Worm (Caenorhabditis elegans) whole organism, L3 larva: Measurements from ENCODE around the gene F37A8.5.
A peak's percentile ranks its signal among the peaks of the same experiment; 100 is the strongest.

Source experiments
- R02D3.7 ChIP-seq: fragments of 150-350 bp; optimal IDR thresholded peaks from 2 replicates; lab custom pipeline; 2014; ENCODE audit warnings: missing biosample characterization, missing genetic modification characterization
- ZK546.5 ChIP-seq: sonication (generic microtip); optimal IDR thresholded peaks from 2 replicates; lab custom pipeline; 2017; ENCODE audit warnings: missing biosample characterization, missing genetic modification characterization
- aly-2 ChIP-seq: fragments of 150-350 bp; optimal IDR thresholded peaks from 2 replicates; lab custom pipeline; 2014; ENCODE audit warnings: missing biosample characterization, missing genetic modification characterization
- ama-1 ChIP-seq: fragments of 150-350 bp; optimal IDR thresholded peaks from 2 replicates; lab custom pipeline; 2018
- ceh-16 ChIP-seq: sonication (generic microtip); optimal IDR thresholded peaks from 2 replicates; lab custom pipeline; 2017; ENCODE audit warnings: missing biosample characterization, missing genetic modification characterization
- ceh-82 ChIP-seq: fragments of 150-350 bp; optimal IDR thresholded peaks from 2 replicates; lab custom pipeline; 2014; ENCODE audit warnings: missing biosample characterization, missing genetic modification characterization
- ceh-9 ChIP-seq: sonication (generic microtip); optimal IDR thresholded peaks from 2 replicates; lab custom pipeline; 2018; ENCODE audit warnings: missing biosample characterization, missing genetic modification characterization
- daf-12 ChIP-seq: fragments of 150-350 bp; optimal IDR thresholded peaks from 2 replicates; lab custom pipeline; 2014; ENCODE audit warnings: missing biosample characterization, missing genetic modification reagents, missing genetic modification characterization
- egl-27 ChIP-seq: sonication (generic microtip); optimal IDR thresholded peaks from 4 replicates; lab custom pipeline; 2017; ENCODE audit warnings: missing biosample characterization, missing genetic modification reagents, missing genetic modification characterization
- egl-5 ChIP-seq: fragments of 150-350 bp; optimal IDR thresholded peaks from 2 replicates; lab custom pipeline; 2017; ENCODE audit warnings: missing biosample characterization, missing genetic modification reagents, missing genetic modification characterization, inconsistent platforms
- elt-1 ChIP-seq: fragments of 150-350 bp; optimal IDR thresholded peaks from 2 replicates; lab custom pipeline; 2014; ENCODE audit warnings: missing biosample characterization, missing genetic modification characterization
- elt-2 ChIP-seq: sonication (generic microtip); optimal IDR thresholded peaks from 2 replicates; lab custom pipeline; 2016; ENCODE audit warnings: missing genetic modification reagents, mild to moderate bottlenecking, missing genetic modification characterization, missing compliant biosample characterization
- elt-3 ChIP-seq, 3 experiments: fragments of 150-350 bp in 1 of 3; sonication (generic microtip) in 2 of 3; optimal IDR thresholded peaks; 2 replicates in 2 of 3; 4 replicates in 1 of 3; lab custom pipeline; 2014 to 2017; ENCODE audit warnings: missing biosample characterization in 3 of 3, missing genetic modification characterization in 3 of 3
- eor-1 ChIP-seq, 2 experiments: fragments of 150-350 bp; optimal IDR thresholded peaks; 2 replicates each; lab custom pipeline; 2014 to 2018; ENCODE audit warnings: missing biosample characterization in 2 of 2, missing genetic modification characterization in 2 of 2
- fkh-10 ChIP-seq: sonication (generic microtip); optimal IDR thresholded peaks from 2 replicates; lab custom pipeline; 2017; ENCODE audit warnings: missing biosample characterization, missing genetic modification reagents, missing genetic modification characterization
- fkh-2 ChIP-seq: fragments of 150-350 bp; optimal IDR thresholded peaks from 2 replicates; lab custom pipeline; 2014; ENCODE audit warnings: missing biosample characterization, missing genetic modification reagents, missing genetic modification characterization
- fos-1 ChIP-seq: fragments of 150-350 bp; optimal IDR thresholded peaks from 2 replicates; lab custom pipeline; 2014; ENCODE audit warnings: missing biosample characterization, missing genetic modification characterization
- hmg-11 ChIP-seq: sonication (generic microtip); optimal IDR thresholded peaks from 2 replicates; lab custom pipeline; 2016; ENCODE audit warnings: missing genetic modification characterization, missing compliant biosample characterization
- jun-1 ChIP-seq: fragments of 150-350 bp; optimal IDR thresholded peaks from 2 replicates; lab custom pipeline; 2014; ENCODE audit warnings: missing biosample characterization, missing genetic modification reagents, missing genetic modification characterization
- lin-15B ChIP-seq: fragments of 150-350 bp; optimal IDR thresholded peaks from 2 replicates; lab custom pipeline; 2014; ENCODE audit warnings: missing biosample characterization, missing genetic modification characterization
- lin-39 ChIP-seq: fragments of 150-350 bp; optimal IDR thresholded peaks from 2 replicates; lab custom pipeline; 2018; ENCODE audit warnings: missing biosample characterization, missing genetic modification reagents, missing genetic modification characterization
- lsy-12 ChIP-seq: sonication (generic microtip); optimal IDR thresholded peaks from 2 replicates; lab custom pipeline; 2016; ENCODE audit warnings: mild to moderate bottlenecking, missing genetic modification characterization, missing compliant biosample characterization
- mdl-1 ChIP-seq: fragments of 150-350 bp; optimal IDR thresholded peaks from 2 replicates; lab custom pipeline; 2014; ENCODE audit warnings: missing biosample characterization, missing genetic modification characterization
- mml-1 ChIP-seq: fragments of 150-350 bp; sonication (generic microtip); optimal IDR thresholded peaks from 3 replicates; lab custom pipeline; 2014; ENCODE audit warnings: missing biosample characterization, missing genetic modification characterization
- nfya-1 ChIP-seq: sonication (generic microtip); optimal IDR thresholded peaks from 2 replicates; lab custom pipeline; 2017; ENCODE audit warnings: missing genetic modification characterization, mild to moderate bottlenecking, missing compliant biosample characterization, antibody characterized with exemption, moderate library complexity; ENCODE audit not compliant: insufficient read depth
- nhr-11 ChIP-seq: fragments of 150-350 bp; optimal IDR thresholded peaks from 2 replicates; lab custom pipeline; 2014; ENCODE audit warnings: missing biosample characterization, missing genetic modification characterization
- nhr-12 ChIP-seq: fragments of 150-350 bp; optimal IDR thresholded peaks from 2 replicates; lab custom pipeline; 2014; ENCODE audit warnings: missing biosample characterization, missing genetic modification characterization
- nhr-23 ChIP-seq: fragments of 150-350 bp; optimal IDR thresholded peaks from 2 replicates; lab custom pipeline; 2014; ENCODE audit warnings: missing biosample characterization, missing genetic modification reagents, missing genetic modification characterization
- nhr-237 ChIP-seq: fragments of 150-350 bp; optimal IDR thresholded peaks from 2 replicates; lab custom pipeline; 2014; ENCODE audit warnings: missing biosample characterization, missing genetic modification characterization
- nhr-25 ChIP-seq: sonication (generic microtip); optimal IDR thresholded peaks from 2 replicates; lab custom pipeline; 2017; ENCODE audit warnings: missing biosample characterization, missing genetic modification characterization
- nhr-28 ChIP-seq: fragments of 150-350 bp; optimal IDR thresholded peaks from 2 replicates; lab custom pipeline; 2014; ENCODE audit warnings: missing biosample characterization, missing genetic modification characterization
- nhr-43 ChIP-seq: sonication (generic microtip); optimal IDR thresholded peaks from 2 replicates; lab custom pipeline; 2016; ENCODE audit warnings: mild to moderate bottlenecking, missing genetic modification characterization, missing compliant biosample characterization; ENCODE audit not compliant: poor library complexity, severe bottlenecking
- nhr-67 ChIP-seq: fragments of 150-350 bp; optimal IDR thresholded peaks from 2 replicates; lab custom pipeline; 2014; ENCODE audit warnings: missing biosample characterization, missing genetic modification characterization
- nhr-76 ChIP-seq: fragments of 150-350 bp; sonication (generic microtip); optimal IDR thresholded peaks from 5 replicates; lab custom pipeline; 2014; ENCODE audit warnings: missing biosample characterization, missing genetic modification characterization
- nhr-77 ChIP-seq: fragments of 150-350 bp; optimal IDR thresholded peaks from 2 replicates; lab custom pipeline; 2014; ENCODE audit warnings: missing biosample characterization, missing genetic modification characterization
- pha-4 ChIP-seq: fragments of 150-350 bp; optimal IDR thresholded peaks from 2 replicates; lab custom pipeline; 2014; ENCODE audit warnings: missing biosample characterization, missing genetic modification reagents, missing genetic modification characterization
- pqm-1 ChIP-seq: fragments of 150-350 bp; optimal IDR thresholded peaks from 2 replicates; lab custom pipeline; 2017; ENCODE audit warnings: missing biosample characterization, missing genetic modification characterization, inconsistent platforms
- skn-1 ChIP-seq: fragments of 150-350 bp; optimal IDR thresholded peaks from 2 replicates; lab custom pipeline; 2014; ENCODE audit warnings: missing biosample characterization, missing genetic modification characterization
- snpc-4 ChIP-seq: fragments of 150-350 bp; optimal IDR thresholded peaks from 2 replicates; lab custom pipeline; 2014; ENCODE audit warnings: missing biosample characterization, missing genetic modification characterization
- tbx-2 ChIP-seq: sonication (generic microtip); optimal IDR thresholded peaks from 2 replicates; lab custom pipeline; 2016; ENCODE audit warnings: mild to moderate bottlenecking, missing genetic modification characterization, missing compliant biosample characterization
- unc-39 ChIP-seq: sonication (generic microtip); optimal IDR thresholded peaks from 4 replicates; lab custom pipeline; 2017; ENCODE audit warnings: missing biosample characterization, missing genetic modification characterization
- unc-62 ChIP-seq: fragments of 150-350 bp; sonication (generic microtip); optimal IDR thresholded peaks from 4 replicates; lab custom pipeline; 2014; ENCODE audit warnings: missing biosample characterization, missing genetic modification reagents, missing genetic modification characterization
- zag-1 ChIP-seq: fragments of 150-350 bp; optimal IDR thresholded peaks from 2 replicates; lab custom pipeline; 2014; ENCODE audit warnings: missing biosample characterization, missing genetic modification characterization
- ztf-11 ChIP-seq: fragments of 150-350 bp; optimal IDR thresholded peaks from 2 replicates; lab custom pipeline; 2014; ENCODE audit warnings: missing biosample characterization, missing genetic modification characterization
- ztf-4 ChIP-seq: fragments of 150-350 bp; optimal IDR thresholded peaks from 2 replicates; lab custom pipeline; 2014; ENCODE audit warnings: missing biosample characterization, missing genetic modification characterization

F37A8.5 gene

ce11 chrIII:3956293-3956692 is at the start of gene F37A8.5:
F37A8.5 (plus strand) TSS chrIII:3956624.
- no peak for TF ChIP-seq ceh-82 (tag; lab: Kevin White, UChicago)
- no peak for TF ChIP-seq nfya-1 (tag; lab: Kevin White, UChicago)
- no peak for TF ChIP-seq lsy-12 (tag; lab: Kevin White, UChicago)
- TF ChIP-seq nhr-77 = no peak
- TF ChIP-seq aly-2 (tag; lab: Kevin White, UChicago) = no peak
- TF ChIP-seq fkh-2 (tag; lab: Kevin White, UChicago) = no peak
- no peak for TF ChIP-seq nhr-43 (tag; lab: Kevin White, UChicago)
- no peak for TF ChIP-seq hmg-11 (tag; lab: Kevin White, UChicago)
- TF ChIP-seq daf-12 (tag; lab: Kevin White, UChicago) = no peak
- TF ChIP-seq ceh-9 (tag; lab: Kevin White, UChicago) = no peak
- no peak for TF ChIP-seq mdl-1
- no peak for TF ChIP-seq tbx-2
- TF ChIP-seq ztf-4 (tag; lab: Kevin White, UChicago) = no peak
- TF ChIP-seq egl-5 (tag; lab: Kevin White, UChicago) = no peak
- TF ChIP-seq fos-1 (tag; lab: Kevin White, UChicago) = no peak
- TF ChIP-seq skn-1 (tag; lab: Kevin White, UChicago) = no peak
- no peak for TF ChIP-seq jun-1 (tag; lab: Kevin White, UChicago)
- no peak for TF ChIP-seq ZK546.5 (tag; lab: Kevin White, UChicago)
- TF ChIP-seq, all 47 proteins: peak for 0

ce11 chrIII:3907587-3907986 is 48.8 kb upstream of the F37A8.5 start, which contains the start of gene mmcm-1:
mmcm-1 (minus strand) TSS chrIII:3907687.
- TF ChIP-seq skn-1 (tag; lab: Kevin White, UChicago) (no peak), nhr-23 (no peak), mml-1 (no peak), ztf-11 (no peak), ZK546.5 (tag; lab: Kevin White, UChicago) (no peak), egl-27 (no peak), nhr-76 (tag; lab: Kevin White, UChicago) (no peak), eor-1 (tag; optimal IDR thresholded peaks at IDR 0.05; lab: Kevin White, UChicago) (no peak), nhr-67 (tag; lab: Kevin White, UChicago) (no peak), nfya-1 (tag; lab: Kevin White, UChicago) (no peak), fkh-10 (no peak)

ce11 chrIII:3908205-3908604 is 48.2 kb upstream of the F37A8.5 start:
- no peak for TF ChIP-seq aly-2 (tag; lab: Kevin White, UChicago)
- TF ChIP-seq ceh-82 (tag; lab: Kevin White, UChicago) = no peak
- no peak for TF ChIP-seq lin-15B
- TF ChIP-seq eor-1 (tag; optimal IDR thresholded peaks at IDR 0.05; lab: Kevin White, UChicago) = no peak
- no peak for TF ChIP-seq ztf-4 (tag; lab: Kevin White, UChicago)
- no peak for TF ChIP-seq nhr-237 (tag; lab: Kevin White, UChicago)
- no peak for TF ChIP-seq pqm-1 (tag; lab: Kevin White, UChicago)
- TF ChIP-seq nhr-28 = no peak
- no peak for TF ChIP-seq mdl-1
- peak; percentile 20 for TF ChIP-seq elt-2
- TF ChIP-seq nhr-76 (tag; lab: Kevin White, UChicago) = no peak
- TF ChIP-seq pha-4 (tag; lab: Kevin White, UChicago) = peak; percentile 29
- TF ChIP-seq tbx-2 = no peak
- TF ChIP-seq fos-1 (tag; lab: Kevin White, UChicago) = no peak
- TF ChIP-seq lin-39 (tag; lab: Kevin White, UChicago) = no peak
- TF ChIP-seq ztf-11 = no peak
- TF ChIP-seq daf-12 (tag; lab: Kevin White, UChicago) = no peak
- TF ChIP-seq snpc-4 (tag; lab: Kevin White, UChicago) = no peak
- no peak for TF ChIP-seq egl-5 (tag; lab: Kevin White, UChicago)
- no peak for TF ChIP-seq ZK546.5 (tag; lab: Kevin White, UChicago)
- TF ChIP-seq unc-39 = no peak
- TF ChIP-seq hmg-11 (tag; lab: Kevin White, UChicago) = peak; percentile 41
- no peak for TF ChIP-seq nhr-23
- TF ChIP-seq elt-3 (tag; optimal IDR thresholded peaks at IDR 0.05; lab: Kevin White, UChicago) = no peak
- no peak for TF ChIP-seq nhr-12 (tag; lab: Kevin White, UChicago)
- no peak for TF ChIP-seq lsy-12 (tag; lab: Kevin White, UChicago)
- no peak for TF ChIP-seq skn-1 (tag; lab: Kevin White, UChicago)
- no peak for TF ChIP-seq ceh-16
- TF ChIP-seq zag-1 (tag; lab: Kevin White, UChicago) = no peak
- TF ChIP-seq R02D3.7 (tag; lab: Kevin White, UChicago) = no peak
- TF ChIP-seq ama-1 (lab: Kevin White, UChicago) = peak; percentile 17
- TF ChIP-seq nhr-11 (tag; lab: Kevin White, UChicago) = no peak
- no peak for TF ChIP-seq ceh-9 (tag; lab: Kevin White, UChicago)
- no peak for TF ChIP-seq nhr-25 (tag; lab: Kevin White, UChicago)
- no peak for TF ChIP-seq elt-1 (tag; lab: Kevin White, UChicago)
- peak; percentile 43 for TF ChIP-seq nfya-1 (tag; lab: Kevin White, UChicago)
- no peak for TF ChIP-seq mml-1
- no peak for TF ChIP-seq unc-62 (GFP tag; lab: Kevin White, UChicago)
